Worm (Caenorhabditis elegans): ENCODE data around the gene C39D10.1.
A peak's percentile ranks its signal among the peaks of the same experiment; 100 is the strongest.

C39D10.1 gene

ce11 chrX:7951578-7951977, 44.8 kb downstream of the C39D10.1 start (continued):
- peak; percentile 84 for TF ChIP-seq ceh-34 (tag; optimal IDR thresholded peaks at IDR 0.05)
- TF ChIP-seq elt-4 (tag; optimal IDR thresholded peaks at IDR 0.05) = no peak
- no peak for TF ChIP-seq ets-4 (tag; optimal IDR thresholded peaks at IDR 0.05)
- TF ChIP-seq ztf-16 (tag; optimal IDR thresholded peaks at IDR 0.05) = no peak
- no peak for TF ChIP-seq nhr-232 (tag; optimal IDR thresholded peaks at IDR 0.05)
- no peak for TF ChIP-seq tbx-7 (tag; optimal IDR thresholded peaks at IDR 0.05)
- TF ChIP-seq che-1 (tag; optimal IDR thresholded peaks at IDR 0.05) = no peak
- no peak for TF ChIP-seq sox-4 (tag; optimal IDR thresholded peaks at IDR 0.05)
- TF ChIP-seq dmd-4 (tag; optimal IDR thresholded peaks at IDR 0.05; ENCODE audit: borderline replicate concordance) = no peak
- peak; percentile 94 for TF ChIP-seq ceh-31 (tag; optimal IDR thresholded peaks at IDR 0.05)
- TF ChIP-seq pha-2 (tag; optimal IDR thresholded peaks at IDR 0.05) = no peak
- TF ChIP-seq ceh-9 (tag; optimal IDR thresholded peaks at IDR 0.05) = no peak
- peak; percentile 95 for TF ChIP-seq unc-55 (GFP tag; optimal IDR thresholded peaks at IDR 0.05)
- no peak for TF ChIP-seq K02D7.2 (tag; optimal IDR thresholded peaks at IDR 0.05)
- TF ChIP-seq pat-9 (tag; optimal IDR thresholded peaks at IDR 0.05) = peak; percentile 8
- peak; percentile 68 for TF ChIP-seq madf-2 (tag; optimal IDR thresholded peaks at IDR 0.05)
- TF ChIP-seq ceh-45 (GFP tag; IDR thresholded peaks at IDR 0.05) = 0 out of 2 replicates have a peak, but pooled peaks have one; percentile 44
- no peak for TF ChIP-seq unc-3 (GFP tag; conservative IDR thresholded peaks at IDR 0.05)
- no peak for TF ChIP-seq unc-3 (tag; optimal IDR thresholded peaks at IDR 0.05)
- no peak for TF ChIP-seq odd-2 (tag; optimal IDR thresholded peaks at IDR 0.05)
- no peak for TF ChIP-seq fkh-10 (GFP tag; optimal IDR thresholded peaks at IDR 0.05)
- peak; percentile 79 for TF ChIP-seq unc-42 (tag; optimal IDR thresholded peaks at IDR 0.05)
- TF ChIP-seq pqm-1 (tag; optimal IDR thresholded peaks at IDR 0.05) = no peak
- peak; percentile 80 for TF ChIP-seq hlh-8 (tag; optimal IDR thresholded peaks at IDR 0.05)
- no peak for TF ChIP-seq ceh-24 (tag; optimal IDR thresholded peaks at IDR 0.05)
- no peak for TF ChIP-seq dve-1 (tag; optimal IDR thresholded peaks at IDR 0.05)
- TF ChIP-seq F13H6.1 (tag; optimal IDR thresholded peaks at IDR 0.05) = peak; percentile 10
- TF ChIP-seq hlh-13 (GFP tag; optimal IDR thresholded peaks at IDR 0.05) = no peak
- no peak for TF ChIP-seq elt-2 (tag; optimal IDR thresholded peaks at IDR 0.05)
- TF ChIP-seq syd-9 (tag; optimal IDR thresholded peaks at IDR 0.05) = peak; percentile 31

DNA sequence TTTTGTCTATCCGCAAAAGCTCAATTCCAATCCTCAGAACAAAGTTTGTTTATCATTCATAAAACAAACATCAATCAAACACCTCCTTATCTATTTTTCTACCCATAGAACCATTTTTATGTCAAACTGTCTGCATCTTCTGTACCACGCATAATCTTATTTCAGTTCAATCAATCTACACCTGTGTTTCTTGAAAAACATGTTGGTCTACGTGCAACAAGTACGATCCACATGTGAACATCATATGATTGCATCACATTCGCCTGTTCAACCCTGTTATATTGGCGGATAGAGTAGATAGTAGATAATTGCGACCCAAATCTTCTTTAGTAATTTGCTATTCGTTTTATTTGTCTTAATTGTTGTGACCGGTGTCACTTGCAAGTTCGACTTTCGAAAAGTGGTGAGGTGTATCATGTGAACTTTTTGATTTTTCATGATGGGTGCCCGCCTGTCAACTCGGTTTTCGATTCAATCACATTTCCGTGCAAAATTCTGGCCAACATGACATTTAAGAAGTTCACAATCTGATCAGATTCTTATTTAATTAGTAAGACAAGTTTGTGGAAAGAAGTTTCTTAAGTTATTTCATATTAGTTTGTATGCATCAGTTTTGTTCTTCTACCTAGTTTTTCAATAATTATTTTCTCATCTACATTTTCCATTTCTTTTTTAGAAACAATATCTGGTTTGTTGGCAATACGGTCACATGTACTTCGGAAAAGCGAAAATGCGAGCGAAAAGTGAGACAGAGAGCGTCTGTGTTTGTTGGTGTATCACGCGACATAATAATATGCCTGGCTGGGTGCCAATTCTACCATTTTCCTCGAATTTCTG, 45.7 kb downstream of the C39D10.1 start:
- TF ChIP-seq hlh-30 (tag; optimal IDR thresholded peaks at IDR 0.05; ENCODE audit: insufficient read depth) (peak; percentile 4), ztf-16 (tag; optimal IDR thresholded peaks at IDR 0.05) (no peak), ceh-6 (GFP tag; optimal IDR thresholded peaks at IDR 0.05) (no peak), Y22D7AL.16 (tag; optimal IDR thresholded peaks at IDR 0.05) (no peak), ama-1 (optimal IDR thresholded peaks at IDR 0.05) (no peak), unc-3 (GFP tag; conservative IDR thresholded peaks at IDR 0.05) (no peak), unc-3 (tag; optimal IDR thresholded peaks at IDR 0.05) (no peak), elt-2 (tag; optimal IDR thresholded peaks at IDR 0.05) (peak; percentile 19), syd-9 (tag; optimal IDR thresholded peaks at IDR 0.05) (no peak), pros-1 (tag; optimal IDR thresholded peaks at IDR 0.05) (no peak)

DNA sequence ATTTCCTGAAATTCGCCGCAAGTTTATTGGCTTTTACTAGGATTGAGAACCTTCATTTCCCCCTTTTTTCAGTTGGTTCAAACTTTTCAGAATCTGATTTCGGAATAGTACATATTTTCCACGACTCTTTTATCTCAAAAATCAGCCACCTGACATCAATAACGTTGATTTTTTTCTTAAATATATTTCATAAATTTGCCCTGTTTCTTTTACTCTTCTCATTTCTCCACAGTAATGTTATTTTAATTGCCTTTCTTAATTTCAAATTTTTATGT, 46.2 kb downstream of the C39D10.1 start:
- TF ChIP-seq ahr-1 (tag; optimal IDR thresholded peaks at IDR 0.05) (no peak), hlh-13 (GFP tag; optimal IDR thresholded peaks at IDR 0.05) (no peak), lin-11 (tag; optimal IDR thresholded peaks at IDR 0.05) (no peak), ceh-34 (tag; optimal IDR thresholded peaks at IDR 0.05) (no peak), K09A11.1 (tag; optimal IDR thresholded peaks at IDR 0.05; ENCODE audit: insufficient read depth) (no peak), ceh-2 (tag; optimal IDR thresholded peaks at IDR 0.05) (no peak), gmeb-2 (tag; optimal IDR thresholded peaks at IDR 0.05) (no peak), ceh-31 (tag; optimal IDR thresholded peaks at IDR 0.05) (no peak), F13H6.1 (tag; optimal IDR thresholded peaks at IDR 0.05) (no peak), odd-2 (tag; optimal IDR thresholded peaks at IDR 0.05) (no peak), ceh-19 (GFP tag; optimal IDR thresholded peaks at IDR 0.05) (no peak), ceh-24 (tag; optimal IDR thresholded peaks at IDR 0.05) (no peak), unc-42 (tag; optimal IDR thresholded peaks at IDR 0.05) (no peak), ceh-22 (tag; optimal IDR thresholded peaks at IDR 0.05) (no peak), pha-4 (tag; optimal IDR thresholded peaks at IDR 0.05) (no peak), tbx-7 (tag; optimal IDR thresholded peaks at IDR 0.05) (no peak), tbx-2 (tag; optimal IDR thresholded peaks at IDR 0.05) (no peak)
